Fruit fly (Drosophila melanogaster) whole organism, adult: ENCODE results near the gene CG43901.

ENCODE experiments used
- CG14711 ChIP-seq: fragments of 200-800 bp; sonication (Bioruptor generic); optimal IDR thresholded peaks from 2 replicates; lab custom pipeline; 2018; ENCODE audit warnings: missing biosample characterization, mild to moderate bottlenecking, missing genetic modification characterization, moderate library complexity
- CG7101 ChIP-seq: fragments of 200-800 bp; sonication (Bioruptor generic); optimal IDR thresholded peaks from 2 replicates; lab custom pipeline; 2018; ENCODE audit warnings: missing biosample characterization, mild to moderate bottlenecking, missing genetic modification characterization, moderate library complexity
- Hr96 ChIP-seq: fragments of 200-800 bp; sonication (Bioruptor generic); optimal IDR thresholded peaks from 2 replicates; lab custom pipeline; 2016; ENCODE audit warnings: missing biosample characterization, missing genetic modification characterization
- ovo ChIP-seq: fragments of 200-800 bp; sonication (Bioruptor generic); optimal IDR thresholded peaks from 2 replicates; lab custom pipeline; 2016; ENCODE audit warnings: missing biosample characterization, missing genetic modification characterization
- tj ChIP-seq: fragments of 200-800 bp; sonication (Bioruptor generic); optimal IDR thresholded peaks from 3 replicates; lab custom pipeline; 2017; ENCODE audit warnings: missing biosample characterization, mild to moderate bottlenecking, missing genetic modification characterization, moderate library complexity
- toe ChIP-seq: fragments of 200-800 bp; sonication (Bioruptor generic); optimal IDR thresholded peaks from 2 replicates; lab custom pipeline; 2016; ENCODE audit warnings: missing biosample characterization, missing genetic modification characterization

- TF ChIP-seq CG7101 (tag; lab: Kevin White, UChicago) (no peak), tj (GFP tag; lab: Kevin White, UChicago) (no peak), CG14711 (tag; lab: Kevin White, UChicago) (no peak), Hr96 (GFP tag; lab: Kevin White, UChicago) (no peak), ovo (GFP tag; lab: Kevin White, UChicago) (no peak), toe (no peak)
Observed at dm6 chrX:10959912-10960311, 54.3 kb downstream of the CG43901 start.
